Worm (Caenorhabditis elegans): ENCODE results near the gene pck-1.

DNA sequence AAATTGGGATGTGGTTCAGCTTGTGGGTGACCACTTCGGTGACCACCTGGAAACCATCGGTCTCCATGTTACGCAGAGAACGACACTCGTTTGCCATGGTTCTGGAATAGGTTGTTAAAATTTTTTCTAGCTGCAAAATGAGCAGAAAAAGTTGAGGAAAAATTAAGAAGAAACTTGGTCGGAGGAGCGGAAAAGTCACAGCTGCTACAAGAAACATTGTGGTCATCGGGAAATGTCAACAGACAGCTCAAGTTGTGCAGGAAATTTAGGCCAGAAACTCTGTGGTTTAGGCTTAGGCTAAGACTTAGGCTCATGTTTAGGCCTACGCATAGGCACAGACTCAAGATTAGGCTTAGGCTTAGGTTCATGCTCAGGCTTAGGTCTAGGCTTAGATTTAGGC, at the start of gene pck-1:
- TF ChIP-seq lin-39 (tag; optimal IDR thresholded peaks at IDR 0.05) (no peak), unc-39 (tag; optimal IDR thresholded peaks at IDR 0.05) (no peak), fos-1 (tag; optimal IDR thresholded peaks at IDR 0.05) (no peak), elt-1 (tag; optimal IDR thresholded peaks at IDR 0.05) (no peak), lsy-2 (tag; optimal IDR thresholded peaks at IDR 0.05) (no peak), sma-9 (GFP tag; optimal IDR thresholded peaks at IDR 0.05) (no peak), sma-9 (tag; optimal IDR thresholded peaks at IDR 0.05) (no peak), nhr-6 (tag; optimal IDR thresholded peaks at IDR 0.05) (no peak), ztf-4 (tag; optimal IDR thresholded peaks at IDR 0.05) (no peak), nhr-11 (tag; optimal IDR thresholded peaks at IDR 0.05) (no peak), lin-11 (tag; optimal IDR thresholded peaks at IDR 0.05) (no peak), alr-1 (tag; optimal IDR thresholded peaks at IDR 0.05) (no peak), nhr-129 (tag; optimal IDR thresholded peaks at IDR 0.05) (no peak), blmp-1 (tag; optimal IDR thresholded peaks at IDR 0.05; ENCODE audit: insufficient read depth) (no peak)

Data from whole organism, L2 larva.